Fruit fly (Drosophila melanogaster): Measurements from ENCODE around the gene Pfdn2.

Gene Pfdn2

DNA sequence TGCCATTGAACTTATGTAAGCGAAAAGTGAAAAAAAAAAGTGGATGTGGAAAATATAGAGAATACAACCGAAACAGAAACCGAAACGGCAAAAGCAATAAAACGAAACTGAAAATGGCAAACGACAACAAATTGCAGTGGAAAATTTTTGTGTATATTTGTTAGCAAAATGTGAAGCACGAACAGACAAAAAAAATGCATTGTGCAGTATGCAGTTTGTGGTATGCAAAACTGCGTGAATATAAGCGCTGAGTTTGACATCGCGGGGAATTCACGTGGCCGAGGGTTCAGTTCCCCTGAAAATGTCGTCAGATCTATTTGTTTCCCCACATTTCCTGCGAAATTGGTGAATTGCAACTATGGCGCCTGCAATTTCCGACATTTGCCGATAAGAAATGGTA, 30.5 kb downstream of the Pfdn2 start:
- TF ChIP-seq Hr78 (GFP tag; optimal IDR thresholded peaks at IDR 0.05) (no peak), Jra (GFP tag; optimal IDR thresholded peaks at IDR 0.05) (no peak), tai (GFP tag; optimal IDR thresholded peaks at IDR 0.05) (no peak), Abd-B (GFP tag; optimal IDR thresholded peaks at IDR 0.05) (no peak), ey (GFP tag; optimal IDR thresholded peaks at IDR 0.05) (no peak), N (GFP tag; optimal IDR thresholded peaks at IDR 0.05) (no peak)

- TF ChIP-seq Myc (optimal IDR thresholded peaks at IDR 0.05): peak; percentile 13
- no peak for TF ChIP-seq Dfd (GFP tag; optimal IDR thresholded peaks at IDR 0.05)
These were observed 33.0 kb downstream of the Pfdn2 start for dm6 chr3L:11041193-11041592.

DNA sequence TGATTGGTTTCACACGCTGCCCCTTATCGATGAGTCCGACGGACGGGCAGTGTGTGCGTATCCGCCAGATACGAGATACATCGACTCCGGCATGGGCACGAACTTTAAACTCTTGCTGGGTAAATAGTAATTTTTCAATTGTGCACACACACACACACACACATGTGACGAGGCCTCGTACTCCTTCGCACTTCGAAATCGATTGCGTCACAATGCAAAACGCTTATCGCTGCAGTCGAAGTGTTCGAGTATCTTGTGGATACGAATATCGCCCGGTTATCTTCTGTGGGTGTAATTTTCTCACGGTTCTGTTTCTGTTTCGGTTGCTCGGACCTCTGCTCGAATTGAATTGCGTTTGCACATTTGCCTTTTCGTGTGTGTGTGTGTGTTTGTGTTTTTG, 39.1 kb downstream of the Pfdn2 start:
- TF ChIP-seq br (GFP tag; optimal IDR thresholded peaks at IDR 0.05) (no peak), dsf (GFP tag; optimal IDR thresholded peaks at IDR 0.05; ENCODE audit: borderline replicate concordance) (no peak), fru (GFP tag; optimal IDR thresholded peaks at IDR 0.05) (no peak), lola (GFP tag; optimal IDR thresholded peaks at IDR 0.05) (no peak), Hr78 (GFP tag; optimal IDR thresholded peaks at IDR 0.05) (no peak), Hnf4 (GFP tag; optimal IDR thresholded peaks at IDR 0.05) (no peak), Sp1 (GFP tag; optimal IDR thresholded peaks at IDR 0.05) (no peak), Rel (GFP tag; optimal IDR thresholded peaks at IDR 0.05) (no peak), Rel (tag; optimal IDR thresholded peaks at IDR 0.05) (no peak), GATAd (GFP tag; optimal IDR thresholded peaks at IDR 0.05) (no peak), ey (GFP tag; optimal IDR thresholded peaks at IDR 0.05) (no peak), Mio (GFP tag; optimal IDR thresholded peaks at IDR 0.05) (no peak), woc (GFP tag; optimal IDR thresholded peaks at IDR 0.05) (no peak), jim (GFP tag; optimal IDR thresholded peaks at IDR 0.05) (no peak), Dfd (GFP tag; optimal IDR thresholded peaks at IDR 0.05) (no peak), pan (optimal IDR thresholded peaks at IDR 0.05) (no peak), h (GFP tag; optimal IDR thresholded peaks at IDR 0.05) (no peak), Vsx2 (GFP tag; optimal IDR thresholded peaks at IDR 0.05; ENCODE audit: partially characterized antibody) (no peak), CG9705 (GFP tag; optimal IDR thresholded peaks at IDR 0.05) (no peak), brk (GFP tag; optimal IDR thresholded peaks at IDR 0.05) (no peak), OdsH (GFP tag; optimal IDR thresholded peaks at IDR 0.05) (no peak)

- peak; percentile 83 for TF ChIP-seq h (GFP tag; optimal IDR thresholded peaks at IDR 0.05)
- no peak for TF ChIP-seq dl (GFP tag; optimal IDR thresholded peaks at IDR 0.05; ENCODE audit: insufficient read depth in 1 of 2, partially characterized antibody in 2 of 2)
- TF ChIP-seq N (GFP tag; optimal IDR thresholded peaks at IDR 0.05): no peak
- TF ChIP-seq Hr83 (GFP tag; optimal IDR thresholded peaks at IDR 0.05; ENCODE audit: poor library complexity, severe bottlenecking): peak; percentile 20
- no peak for TF ChIP-seq Dfd (GFP tag; optimal IDR thresholded peaks at IDR 0.05)
- TF ChIP-seq fru (GFP tag; optimal IDR thresholded peaks at IDR 0.05): peak; percentile 78
- no peak for TF ChIP-seq sv (GFP tag; optimal IDR thresholded peaks at IDR 0.05)
- TF ChIP-seq dsf (GFP tag; optimal IDR thresholded peaks at IDR 0.05; ENCODE audit: borderline replicate concordance): no peak
- TF ChIP-seq Hr78 (GFP tag; optimal IDR thresholded peaks at IDR 0.05): no peak
- peak; percentile 12 for TF ChIP-seq CG9705 (GFP tag; optimal IDR thresholded peaks at IDR 0.05)
- TF ChIP-seq CrebA (GFP tag; optimal IDR thresholded peaks at IDR 0.05; ENCODE audit: borderline replicate concordance): no peak
- TF ChIP-seq sage (GFP tag; optimal IDR thresholded peaks at IDR 0.05): peak; percentile 51
- TF ChIP-seq rgr (GFP tag; optimal IDR thresholded peaks at IDR 0.05): peak; percentile 75
- no peak for TF ChIP-seq Vsx2 (GFP tag; optimal IDR thresholded peaks at IDR 0.05; ENCODE audit: partially characterized antibody)
- peak; percentile 62 for TF ChIP-seq Hnf4 (GFP tag; optimal IDR thresholded peaks at IDR 0.05)
- no peak for TF ChIP-seq tai (GFP tag; optimal IDR thresholded peaks at IDR 0.05)
- TF ChIP-seq brk (GFP tag; optimal IDR thresholded peaks at IDR 0.05): peak; percentile 72
- TF ChIP-seq Mio (GFP tag; optimal IDR thresholded peaks at IDR 0.05): no peak
- TF ChIP-seq woc (GFP tag; optimal IDR thresholded peaks at IDR 0.05): peak; percentile 72
- no peak for TF ChIP-seq CG32264 (GFP tag; optimal IDR thresholded peaks at IDR 0.05)
- no peak for TF ChIP-seq pan (optimal IDR thresholded peaks at IDR 0.05)
- no peak for TF ChIP-seq lola (GFP tag; optimal IDR thresholded peaks at IDR 0.05)
- TF ChIP-seq ey (GFP tag; optimal IDR thresholded peaks at IDR 0.05): peak; percentile 57
- peak; percentile 70 for TF ChIP-seq OdsH (GFP tag; optimal IDR thresholded peaks at IDR 0.05)
- TF ChIP-seq dmrt93B (GFP tag; optimal IDR thresholded peaks at IDR 0.05): peak; percentile 32
- peak in 1 of 2 experiments; percentile 72 for TF ChIP-seq foxo (GFP tag; optimal IDR thresholded peaks at IDR 0.05)
- peak; percentile 79 for TF ChIP-seq Sp1 (GFP tag; optimal IDR thresholded peaks at IDR 0.05)
- no peak for TF ChIP-seq usp (GFP tag; optimal IDR thresholded peaks at IDR 0.05)
- TF ChIP-seq br (GFP tag; optimal IDR thresholded peaks at IDR 0.05): peak; percentile 71
- no peak for TF ChIP-seq Myc (optimal IDR thresholded peaks at IDR 0.05)
- TF ChIP-seq Rel (GFP tag; optimal IDR thresholded peaks at IDR 0.05): no peak
- TF ChIP-seq Rel (tag; optimal IDR thresholded peaks at IDR 0.05): peak; percentile 6
- TF ChIP-seq psq (GFP tag; optimal IDR thresholded peaks at IDR 0.05): peak; percentile 61
- TF ChIP-seq Dif (GFP tag; optimal IDR thresholded peaks at IDR 0.05; ENCODE audit: partially characterized antibody): no peak
- peak; percentile 76 for TF ChIP-seq HLH106 (tag; optimal IDR thresholded peaks at IDR 0.05)
- peak; percentile 18 for TF ChIP-seq Jra (GFP tag; optimal IDR thresholded peaks at IDR 0.05)
- no peak for TF ChIP-seq jim (GFP tag; optimal IDR thresholded peaks at IDR 0.05)
- TF ChIP-seq Abd-B (GFP tag; optimal IDR thresholded peaks at IDR 0.05): no peak
- no peak for TF ChIP-seq GATAd (GFP tag; optimal IDR thresholded peaks at IDR 0.05)
These were observed 40.7 kb downstream of the Pfdn2 start for dm6 chr3L:11033327-11033975.

Measured in whole organism, wandering third instar larva.